Fruit fly (Drosophila melanogaster) whole organism, embryonic: Measurements from ENCODE around the gene CG33060.

ENCODE experiments used
- Atf-2 ChIP-seq: fragments of 200-800 bp; sonication (Bioruptor generic); optimal IDR thresholded peaks from 2 replicates; lab custom pipeline; 2016; ENCODE audit warnings: missing biosample characterization, missing genetic modification characterization
- Bteb2 ChIP-seq: fragments of 200-800 bp; sonication (Bioruptor generic); optimal IDR thresholded peaks from 2 replicates; lab custom pipeline; 2016; ENCODE audit warnings: missing biosample characterization, missing genetic modification characterization
- CG10147 ChIP-seq: fragments of 200-800 bp; sonication (Bioruptor generic); optimal IDR thresholded peaks from 2 replicates; lab custom pipeline; 2019; ENCODE audit warnings: missing biosample characterization, mild to moderate bottlenecking, missing genetic modification characterization, moderate library complexity
- CG10209 ChIP-seq: fragments of 200-800 bp; sonication (Bioruptor generic); optimal IDR thresholded peaks from 3 replicates; lab custom pipeline; 2017; ENCODE audit warnings: missing biosample characterization, mild to moderate bottlenecking, missing genetic modification characterization, missing genetic modification reagents
- CG10267 ChIP-seq: fragments of 200-800 bp; sonication (Bioruptor generic); optimal IDR thresholded peaks from 2 replicates; lab custom pipeline; 2018; ENCODE audit warnings: missing biosample characterization, mild to moderate bottlenecking, missing genetic modification characterization, moderate library complexity
- CG12155 ChIP-seq: fragments of 200-800 bp; sonication (Bioruptor generic); optimal IDR thresholded peaks from 3 replicates; lab custom pipeline; 2016; ENCODE audit warnings: missing biosample characterization, missing genetic modification characterization
- CG12744 ChIP-seq: fragments of 200-800 bp; sonication (Bioruptor generic); optimal IDR thresholded peaks from 2 replicates; lab custom pipeline; 2016; ENCODE audit warnings: missing biosample characterization, missing genetic modification characterization
- CG14014 ChIP-seq: fragments of 200-800 bp; sonication (Bioruptor generic); IDR thresholded peaks from 2 replicates; pipeline ENCODE4 v1.3.6; 2022; ENCODE audit warnings: missing biosample characterization, missing genetic modification characterization
- CG14965 ChIP-seq: fragments of 200-800 bp; sonication (Bioruptor generic); optimal IDR thresholded peaks from 2 replicates; lab custom pipeline; 2016; ENCODE audit warnings: missing biosample characterization, missing genetic modification characterization, borderline replicate concordance
- CG15479 ChIP-seq: fragments of 200-800 bp; sonication (Bioruptor generic); optimal IDR thresholded peaks from 3 replicates; lab custom pipeline; 2019; ENCODE audit warnings: missing biosample characterization, mild to moderate bottlenecking, missing genetic modification characterization, moderate library complexity
- CG32532 ChIP-seq: fragments of 200-800 bp; sonication (Bioruptor generic); IDR thresholded peaks from 2 replicates; pipeline ENCODE4 v1.3.6; 2022; ENCODE audit warnings: missing biosample characterization, missing genetic modification characterization
- CG34224 ChIP-seq: fragments of 200-800 bp; sonication (Bioruptor generic); IDR thresholded peaks from 3 replicates; pipeline ENCODE4 v1.3.6; 2022; ENCODE audit warnings: missing biosample characterization, missing genetic modification characterization; ENCODE audit not compliant: partially characterized antibody
- CG34376 ChIP-seq: fragments of 200-800 bp; sonication (Bioruptor generic); optimal IDR thresholded peaks from 2 replicates; lab custom pipeline; 2018; ENCODE audit warnings: missing biosample characterization, mild to moderate bottlenecking, missing genetic modification characterization
- CG6175 ChIP-seq: fragments of 200-800 bp; sonication (Bioruptor generic); IDR thresholded peaks from 3 replicates; pipeline ENCODE4 v1.3.6; 2022; ENCODE audit warnings: missing biosample characterization, missing genetic modification characterization
- CG7745 ChIP-seq: fragments of 200-800 bp; sonication (Bioruptor generic); optimal IDR thresholded peaks from 2 replicates; lab custom pipeline; 2018; ENCODE audit warnings: missing biosample characterization, mild to moderate bottlenecking, missing genetic modification characterization, moderate library complexity
- CG7839 ChIP-seq: fragments of 200-800 bp; sonication (Bioruptor generic); optimal IDR thresholded peaks from 3 replicates; lab custom pipeline; 2018; ENCODE audit warnings: missing biosample characterization, mild to moderate bottlenecking, missing genetic modification characterization, moderate library complexity
- CG8478 ChIP-seq: fragments of >200 bp; optimal IDR thresholded peaks from 2 replicates; lab custom pipeline; 2018
- CG9727 ChIP-seq: fragments of 200-800 bp; sonication (Bioruptor generic); optimal IDR thresholded peaks from 3 replicates; lab custom pipeline; 2017; ENCODE audit warnings: missing biosample characterization, mild to moderate bottlenecking, missing genetic modification characterization
- Dad ChIP-seq: fragments of 200-800 bp; sonication (Bioruptor generic); optimal IDR thresholded peaks from 3 replicates; lab custom pipeline; 2016; ENCODE audit warnings: missing biosample characterization, missing genetic modification characterization
- ERR ChIP-seq: fragments of 200-800 bp; sonication (Bioruptor generic); optimal IDR thresholded peaks from 2 replicates; lab custom pipeline; 2016; ENCODE audit warnings: missing biosample characterization, missing genetic modification characterization
- Elba2 ChIP-seq: fragments of 200-800 bp; sonication (Bioruptor generic); optimal IDR thresholded peaks from 3 replicates; lab custom pipeline; 2016; ENCODE audit warnings: missing biosample characterization, missing genetic modification characterization
- Fer1 ChIP-seq: fragments of 200-800 bp; sonication (Bioruptor generic); optimal IDR thresholded peaks from 2 replicates; lab custom pipeline; 2017; ENCODE audit warnings: missing biosample characterization, mild to moderate bottlenecking, missing genetic modification characterization
- HHEX ChIP-seq: fragments of 200-800 bp; sonication (Bioruptor generic); optimal IDR thresholded peaks from 3 replicates; lab custom pipeline; 2017; ENCODE audit warnings: missing biosample characterization, mild to moderate bottlenecking, missing genetic modification characterization, missing genetic modification reagents
- Hsf ChIP-seq: fragments of 200-800 bp; sonication (Bioruptor generic); optimal IDR thresholded peaks from 3 replicates; lab custom pipeline; 2016; ENCODE audit warnings: missing biosample characterization, missing genetic modification characterization
- Jarid2 ChIP-seq: fragments of 200-800 bp; sonication (Bioruptor generic); optimal IDR thresholded peaks from 3 replicates; lab custom pipeline; 2017; ENCODE audit warnings: mild to moderate bottlenecking, missing biosample characterization, missing genetic modification reagents, missing genetic modification characterization
- Mad ChIP-seq: fragments of 200-800 bp; sonication (Bioruptor generic); optimal IDR thresholded peaks from 2 replicates; lab custom pipeline; 2016; ENCODE audit warnings: missing biosample characterization, missing genetic modification characterization
- NC2α ChIP-seq: fragments of 200-800 bp; sonication (Bioruptor generic); optimal IDR thresholded peaks from 2 replicates; lab custom pipeline; 2016; ENCODE audit warnings: missing biosample characterization, missing genetic modification characterization
- Nf-YC ChIP-seq: fragments of 200-800 bp; optimal IDR thresholded peaks from 3 replicates; lab custom pipeline; 2019; ENCODE audit warnings: missing biosample characterization, mild to moderate bottlenecking, missing genetic modification characterization, moderate library complexity
- Spps ChIP-seq: fragments of 200-800 bp; sonication (Bioruptor generic); optimal IDR thresholded peaks from 2 replicates; lab custom pipeline; 2018; ENCODE audit warnings: missing biosample characterization, mild to moderate bottlenecking, missing genetic modification characterization
- Sry-β ChIP-seq: fragments of 200-800 bp; sonication (Bioruptor generic); optimal IDR thresholded peaks from 2 replicates; lab custom pipeline; 2018; ENCODE audit warnings: missing biosample characterization, mild to moderate bottlenecking, missing genetic modification characterization, moderate library complexity
- TFAM ChIP-seq: fragments of 200-800 bp; sonication (Bioruptor generic); optimal IDR thresholded peaks from 2 replicates; lab custom pipeline; 2017; ENCODE audit warnings: missing biosample characterization, missing genetic modification characterization, inconsistent platforms
- ap ChIP-seq: fragments of 200-800 bp; sonication (Bioruptor generic); IDR thresholded peaks from 2 replicates; pipeline ENCODE4 v1.3.6; 2022; ENCODE audit warnings: missing biosample characterization, missing genetic modification characterization
- ara ChIP-seq: fragments of 200-800 bp; sonication (Bioruptor generic); IDR thresholded peaks from 2 replicates; pipeline ENCODE4 v1.3.6; 2022; ENCODE audit warnings: missing biosample characterization, missing genetic modification characterization
- btn ChIP-seq: fragments of 200-800 bp; sonication (Bioruptor generic); optimal IDR thresholded peaks from 2 replicates; lab custom pipeline; 2016; ENCODE audit warnings: missing biosample characterization, missing genetic modification characterization
- crc ChIP-seq: fragments of 200-800 bp; sonication (Bioruptor generic); optimal IDR thresholded peaks from 2 replicates; lab custom pipeline; 2016; ENCODE audit warnings: missing biosample characterization, missing genetic modification characterization
- gsb ChIP-seq: fragments of 200-800 bp; sonication (Bioruptor generic); IDR thresholded peaks from 2 replicates; pipeline ENCODE4 v1.3.6; 2022; ENCODE audit warnings: missing biosample characterization, missing genetic modification characterization
- kay ChIP-seq: fragments of 200-800 bp; sonication (Bioruptor generic); optimal IDR thresholded peaks from 2 replicates; lab custom pipeline; 2016; ENCODE audit warnings: missing biosample characterization, missing genetic modification characterization
- knrl ChIP-seq: fragments of 200-800 bp; sonication (Bioruptor generic); IDR thresholded peaks from 3 replicates; pipeline ENCODE4 v1.3.6; 2022; ENCODE audit warnings: missing biosample characterization, missing genetic modification characterization; ENCODE audit not compliant: partially characterized antibody
- lab ChIP-seq: fragments of 200-800 bp; sonication (Bioruptor generic); optimal IDR thresholded peaks from 3 replicates; lab custom pipeline; 2017; ENCODE audit warnings: missing biosample characterization, missing genetic modification characterization, mild to moderate bottlenecking, moderate library complexity, missing genetic modification reagents
- p53 ChIP-seq: fragments of 200-800 bp; sonication (Bioruptor generic); optimal IDR thresholded peaks from 2 replicates; lab custom pipeline; 2016; ENCODE audit warnings: missing biosample characterization, missing genetic modification characterization
- pros ChIP-seq: fragments of 200-800 bp; sonication (Bioruptor generic); optimal IDR thresholded peaks from 3 replicates; lab custom pipeline; 2019; ENCODE audit warnings: missing biosample characterization, mild to moderate bottlenecking, missing genetic modification characterization, moderate library complexity
- pzg ChIP-seq: fragments of 200-800 bp; sonication (Bioruptor generic); optimal IDR thresholded peaks from 3 replicates; lab custom pipeline; 2018; ENCODE audit warnings: missing biosample characterization, mild to moderate bottlenecking, missing genetic modification characterization, moderate library complexity
- rib ChIP-seq: fragments of 200-800 bp; sonication (Bioruptor generic); IDR thresholded peaks from 2 replicates; pipeline ENCODE4 v1.3.6; 2022; ENCODE audit warnings: missing biosample characterization, missing genetic modification characterization
- seq ChIP-seq: fragments of 200-800 bp; sonication (Bioruptor generic); IDR thresholded peaks from 2 replicates; pipeline ENCODE4 v1.3.6; 2022; ENCODE audit warnings: missing biosample characterization, missing genetic modification characterization
- sob ChIP-seq: fragments of 200-800 bp; sonication (Bioruptor generic); IDR thresholded peaks from 2 replicates; pipeline ENCODE4 v1.3.6; 2022; ENCODE audit warnings: missing biosample characterization, missing genetic modification characterization
- ssp ChIP-seq: fragments of 200-800 bp; sonication (Bioruptor generic); IDR thresholded peaks from 2 replicates; pipeline ENCODE4 v1.3.6; 2022; ENCODE audit warnings: missing biosample characterization, missing genetic modification characterization
- tap ChIP-seq: fragments of 200-800 bp; optimal IDR thresholded peaks from 3 replicates; lab custom pipeline; 2019; ENCODE audit warnings: missing biosample characterization, mild to moderate bottlenecking, missing genetic modification characterization, moderate library complexity
- tgo ChIP-seq: fragments of 200-800 bp; sonication (Bioruptor generic); IDR thresholded peaks from 3 replicates; pipeline ENCODE4 v1.3.6; 2022; ENCODE audit warnings: missing biosample characterization, missing genetic modification characterization
- ttk ChIP-seq: fragments of 200-800 bp; sonication (Bioruptor generic); IDR thresholded peaks from 2 replicates; pipeline ENCODE4 v2.1.2; 2022; ENCODE audit warnings: missing biosample characterization, missing genetic modification characterization
- tup ChIP-seq: fragments of 200-800 bp; sonication (Bioruptor generic); optimal IDR thresholded peaks from 2 replicates; lab custom pipeline; 2016; ENCODE audit warnings: missing biosample characterization, mild to moderate bottlenecking, missing genetic modification characterization, moderate library complexity
- tx ChIP-seq: fragments of 200-800 bp; sonication (Bioruptor generic); optimal IDR thresholded peaks from 2 replicates; lab custom pipeline; 2016; ENCODE audit warnings: missing biosample characterization, missing genetic modification characterization
- zf30C ChIP-seq: fragments of 200-800 bp; sonication (Bioruptor generic); optimal IDR thresholded peaks from 3 replicates; lab custom pipeline; 2018; ENCODE audit warnings: missing biosample characterization, mild to moderate bottlenecking, missing genetic modification characterization

CG33060 gene

dm6 chr3L:16359219-16359748 is 28.4 kb downstream of the CG33060 start, which contains the start of gene ringer (continued):
- TF ChIP-seq CG15479 (no peak), gsb (GFP tag; lab: Robert Waterston, UW) (no peak), CG10147 (GFP tag; lab: Kevin White, UChicago) (no peak), tgo (no peak), Spps (tag; lab: Kevin White, UChicago) (no peak), lab (GFP tag; lab: Kevin White, UChicago) (peak; percentile 12), CG14014 (GFP tag; lab: Robert Waterston, UW) (no peak; the same call in 1 of the 2 replicates), rib (GFP tag; lab: Robert Waterston, UW) (peak; percentile 47; the same call in 1 of the 2 replicates), ap (GFP tag; lab: Robert Waterston, UW) (no peak), ttk (no peak), Mad (GFP tag; lab: Kevin White, UChicago) (no peak), Hsf (GFP tag; lab: Kevin White, UChicago) (no peak), CG12155 (no peak), Fer1 (peak; percentile 14), p53 (no peak), pros (GFP tag; lab: Kevin White, UChicago) (no peak), Jarid2 (GFP tag; lab: Kevin White, UChicago) (peak; percentile 29), seq (GFP tag; lab: Robert Waterston, UW) (no peak), CG34224 (GFP tag; lab: Robert Waterston, UW) (no peak), btn (no peak), Nf-YC (no peak), CG8478 (no peak), Atf-2 (no peak), Dad (GFP tag; lab: Kevin White, UChicago) (no peak), knrl (no peak), CG10209 (GFP tag; lab: Kevin White, UChicago) (no peak), zf30C (GFP tag; lab: Kevin White, UChicago) (no peak), TFAM (no peak), kay (GFP tag; lab: Kevin White, UChicago) (no peak), Bteb2 (GFP tag; lab: Kevin White, UChicago) (no peak), Elba2 (GFP tag; lab: Kevin White, UChicago) (no peak), CG12744 (GFP tag; lab: Kevin White, UChicago) (no peak), ara (GFP tag; lab: Robert Waterston, UW) (no peak), ssp (GFP tag; lab: Robert Waterston, UW) (no peak), tap (tag; lab: Kevin White, UChicago) (no peak), CG34376 (GFP tag; lab: Kevin White, UChicago) (peak; percentile 35), NC2α (GFP tag; lab: Kevin White, UChicago) (no peak), Sry-β (GFP tag; lab: Kevin White, UChicago) (no peak), CG10267 (tag; lab: Kevin White, UChicago) (no peak), CG6175 (GFP tag; lab: Robert Waterston, UW) (no peak), crc (GFP tag; lab: Kevin White, UChicago) (no peak), CG14965 (GFP tag; lab: Kevin White, UChicago) (no peak), CG9727 (no peak), sob (0 out of 2 replicates have a peak, but pooled peaks have one; percentile 21), tx (GFP tag; lab: Kevin White, UChicago) (no peak), HHEX (GFP tag; lab: Kevin White, UChicago) (peak; percentile 34), pzg (no peak), CG7839 (no peak), ERR (no peak), CG32532 (GFP tag; lab: Robert Waterston, UW) (peak; percentile 34; the same call in 1 of the 2 replicates), tup (GFP tag; lab: Kevin White, UChicago) (no peak), CG7745 (tag; lab: Kevin White, UChicago) (no peak)
